Worm (Caenorhabditis elegans): ENCODE results near the gene ZC477.4.

The ZC477.4 gene

ce11 chrIV:7084632-7085160 lies 13.9 kb downstream of the ZC477.4 start, which contains the start of gene rps-4:
rps-4 (minus strand) TSS chrIV:7084682.
- TF ChIP-seq unc-62 (GFP tag; optimal IDR thresholded peaks at IDR 0.05) (peak; percentile 57), sptf-1 (tag; optimal IDR thresholded peaks at IDR 0.05) (peak; percentile 76), cnd-1 (tag; optimal IDR thresholded peaks at IDR 0.05) (peak; percentile 69), drap-1 (GFP tag; optimal IDR thresholded peaks at IDR 0.05) (peak; percentile 17), snpc-4 (tag; optimal IDR thresholded peaks at IDR 0.05) (no peak), nhr-12 (tag; optimal IDR thresholded peaks at IDR 0.05) (no peak), ztf-11 (tag; optimal IDR thresholded peaks at IDR 0.05) (no peak), M03D4.4 (tag; optimal IDR thresholded peaks at IDR 0.05) (peak; percentile 8), blmp-1 (tag; optimal IDR thresholded peaks at IDR 0.05) (no peak), nhr-2 (tag; optimal IDR thresholded peaks at IDR 0.05) (no peak), lin-32 (GFP tag; optimal IDR thresholded peaks at IDR 0.05) (no peak), hlh-1 (tag; optimal IDR thresholded peaks at IDR 0.05) (peak; percentile 82), pha-4 (tag; optimal IDR thresholded peaks at IDR 0.05) (peak; percentile 58), zip-8 (tag; optimal IDR thresholded peaks at IDR 0.05) (no peak), elt-3 (tag; optimal IDR thresholded peaks at IDR 0.05) (peak; percentile 26), lsy-2 (tag; optimal IDR thresholded peaks at IDR 0.05) (peak; percentile 86), ceh-43 (GFP tag; optimal IDR thresholded peaks at IDR 0.05) (no peak), lin-13 (tag; optimal IDR thresholded peaks at IDR 0.05) (peak; percentile 71), unc-120 (tag; optimal IDR thresholded peaks at IDR 0.05; ENCODE audit: poor library complexity, severe bottlenecking) (peak; percentile 27), mls-2 (tag; optimal IDR thresholded peaks at IDR 0.05) (no peak), sem-2 (GFP tag; optimal IDR thresholded peaks at IDR 0.05) (no peak), ceh-83 (GFP tag; optimal IDR thresholded peaks at IDR 0.05) (peak; percentile 36), nhr-237 (tag; optimal IDR thresholded peaks at IDR 0.05) (peak; percentile 90), ceh-39 (tag; optimal IDR thresholded peaks at IDR 0.05) (peak; percentile 64), mep-1 (tag; optimal IDR thresholded peaks at IDR 0.05) (peak; percentile 94), tbx-8 (GFP tag; optimal IDR thresholded peaks at IDR 0.05) (no peak), nhr-76 (tag; optimal IDR thresholded peaks at IDR 0.05) (no peak), nhr-28 (tag; optimal IDR thresholded peaks at IDR 0.05) (no peak), ham-2 (GFP tag; optimal IDR thresholded peaks at IDR 0.05) (peak; percentile 39), bed-3 (GFP tag; optimal IDR thresholded peaks at IDR 0.05) (no peak), elt-1 (tag; optimal IDR thresholded peaks at IDR 0.05; ENCODE audit: borderline replicate concordance, insufficient read depth) (no peak), unc-39 (tag; optimal IDR thresholded peaks at IDR 0.05) (no peak), flh-1 (GFP tag; optimal IDR thresholded peaks at IDR 0.05) (no peak), ces-1 (GFP tag; optimal IDR thresholded peaks at IDR 0.05) (peak; percentile 59), mab-5 (tag; optimal IDR thresholded peaks at IDR 0.05) (no peak)

ce11 chrIV:7083976-7084375 lies 14.6 kb downstream of the ZC477.4 start:
- TF ChIP-seq blmp-1 (tag; optimal IDR thresholded peaks at IDR 0.05) (no peak), nhr-12 (tag; optimal IDR thresholded peaks at IDR 0.05) (no peak), snpc-4 (tag; optimal IDR thresholded peaks at IDR 0.05) (no peak)

ce11 chrIV:7083382-7083784 lies 15.2 kb downstream of the ZC477.4 start, which contains the start of gene Y43B11AR.3:
Y43B11AR.3 (minus strand) TSS chrIV:7083716.
- no peak for TF ChIP-seq unc-39 (tag; optimal IDR thresholded peaks at IDR 0.05)
- TF ChIP-seq zip-8 (tag; optimal IDR thresholded peaks at IDR 0.05) = no peak
- TF ChIP-seq ceh-43 (GFP tag; optimal IDR thresholded peaks at IDR 0.05) = no peak
- TF ChIP-seq mls-2 (tag; optimal IDR thresholded peaks at IDR 0.05) = no peak
- no peak for TF ChIP-seq hlh-1 (tag; optimal IDR thresholded peaks at IDR 0.05)
- no peak for TF ChIP-seq unc-62 (GFP tag; optimal IDR thresholded peaks at IDR 0.05)
- TF ChIP-seq ceh-83 (GFP tag; optimal IDR thresholded peaks at IDR 0.05) = no peak
- no peak for TF ChIP-seq elt-3 (tag; optimal IDR thresholded peaks at IDR 0.05)
- no peak for TF ChIP-seq nhr-237 (tag; optimal IDR thresholded peaks at IDR 0.05)
- no peak for TF ChIP-seq sptf-1 (tag; optimal IDR thresholded peaks at IDR 0.05)
- TF ChIP-seq tbx-8 (GFP tag; optimal IDR thresholded peaks at IDR 0.05) = no peak

- TF ChIP-seq nhr-2 (tag; optimal IDR thresholded peaks at IDR 0.05) (no peak), unc-120 (tag; optimal IDR thresholded peaks at IDR 0.05; ENCODE audit: poor library complexity, severe bottlenecking) (no peak), mab-5 (tag; optimal IDR thresholded peaks at IDR 0.05) (no peak), M03D4.4 (tag; optimal IDR thresholded peaks at IDR 0.05) (no peak)
Observed at ce11 chrIV:7081214-7081613, 17.4 kb downstream of the ZC477.4 start, which contains the start of gene Y43B11AR.1. Y43B11AR.1 (plus strand) TSS chrIV:7081514.

All from whole organism, mixed stage, embryonic.